Worm (Caenorhabditis elegans) whole organism, L1 larva: ENCODE results near the gene Y69A2AR.51.

ENCODE experiments used
- C16A3.4 ChIP-seq: fragments of 150-350 bp; optimal IDR thresholded peaks from 2 replicates; lab custom pipeline; 2014; ENCODE audit warnings: missing biosample characterization, missing genetic modification characterization
- C34B4.2 ChIP-seq: sonication (generic microtip); optimal IDR thresholded peaks from 2 replicates; lab custom pipeline; 2017; ENCODE audit warnings: mild to moderate bottlenecking, missing genetic modification characterization, missing compliant biosample characterization
- alr-1 ChIP-seq: fragments of 200-800 bp; sonication (Bioruptor generic); optimal IDR thresholded peaks from 2 replicates; lab custom pipeline; 2018; ENCODE audit warnings: borderline replicate concordance, mild to moderate bottlenecking, missing genetic modification characterization, missing compliant biosample characterization
- ceh-63 ChIP-seq: fragments of 200-800 bp; sonication (Bioruptor generic); optimal IDR thresholded peaks from 2 replicates; lab custom pipeline; 2018; ENCODE audit warnings: mild to moderate bottlenecking, missing genetic modification characterization, missing compliant biosample characterization
- ceh-8 ChIP-seq: fragments of 200-800 bp; sonication (Bioruptor generic); optimal IDR thresholded peaks from 2 replicates; lab custom pipeline; 2018; ENCODE audit warnings: mild to moderate bottlenecking, missing genetic modification characterization, moderate library complexity, missing compliant biosample characterization
- ceh-82 ChIP-seq, 3 experiments: fragments of 150-350 bp in 1 of 3; sonication (generic microtip) in 2 of 3; optimal IDR thresholded peaks; 2 replicates each; lab custom pipeline; 2014 to 2017; ENCODE audit warnings: missing biosample characterization in 3 of 3, missing genetic modification characterization in 3 of 3
- ceh-88 ChIP-seq: fragments of 200-800 bp; sonication (Bioruptor generic); IDR thresholded peaks from 2 replicates; pipeline ENCODE4 v1.3.6; 2022; ENCODE audit warnings: missing genetic modification characterization, missing compliant biosample characterization
- ces-1 ChIP-seq: fragments of 150-350 bp; optimal IDR thresholded peaks from 2 replicates; lab custom pipeline; 2014; ENCODE audit warnings: missing biosample characterization, missing genetic modification reagents, missing genetic modification characterization
- dpl-1 ChIP-seq, 3 experiments: fragments of 150-350 bp in 2 of 3; sonication (generic microtip) in 1 of 3; optimal IDR thresholded peaks; 2 replicates each; lab custom pipeline; 2014 to 2017; ENCODE audit warnings: missing biosample characterization in 3 of 3, missing genetic modification characterization in 3 of 3, missing genetic modification reagents in 3 of 3
- dsc-1 ChIP-seq: sonication (generic microtip); optimal IDR thresholded peaks from 2 replicates; lab custom pipeline; 2016; ENCODE audit warnings: mild to moderate bottlenecking, missing genetic modification characterization, missing compliant biosample characterization
- efl-1 ChIP-seq, 4 experiments: fragments of 150-350 bp; optimal IDR thresholded peaks in 3 of 4; peaks in 1 of 4; 1 replicate in 1 of 4; 2 replicates in 3 of 4; lab custom pipeline; 2014; ENCODE audit warnings: missing biosample characterization in 2 of 4, missing genetic modification characterization in 2 of 4, missing genetic modification reagents in 2 of 4
- efl-3 ChIP-seq: fragments of 200-800 bp; sonication (Bioruptor generic); optimal IDR thresholded peaks from 2 replicates; lab custom pipeline; 2018; ENCODE audit warnings: mild to moderate bottlenecking, missing genetic modification characterization, missing compliant biosample characterization
- egl-13 ChIP-seq: sonication (generic microtip); optimal IDR thresholded peaks from 2 replicates; lab custom pipeline; 2016; ENCODE audit warnings: missing genotype, missing genetic modification reagents, missing genetic modification characterization, missing compliant biosample characterization
- egl-27 ChIP-seq, 2 experiments: fragments of 150-350 bp in 1 of 2; sonication (generic microtip); optimal IDR thresholded peaks; 3 replicates each; lab custom pipeline; 2017 to 2018; ENCODE audit warnings: missing biosample characterization in 2 of 2, missing genetic modification characterization in 2 of 2, missing genetic modification reagents in 2 of 2
- elt-3 ChIP-seq, 6 experiments: fragments of 150-350 bp in 1 of 6; sonication (generic microtip); optimal IDR thresholded peaks; 2 replicates each; lab custom pipeline; 2017 to 2018; ENCODE audit warnings: missing biosample characterization in 6 of 6, missing genetic modification characterization in 6 of 6, inconsistent platforms in 1 of 6
- ets-5 ChIP-seq: fragments of 200-800 bp; sonication (Bioruptor generic); IDR thresholded peaks from 2 replicates; pipeline ENCODE4 v1.3.6; 2022; ENCODE audit warnings: missing genetic modification characterization, missing compliant biosample characterization
- fkh-4 ChIP-seq: sonication (generic microtip); optimal IDR thresholded peaks from 2 replicates; lab custom pipeline; 2016; ENCODE audit warnings: missing compliant biosample characterization, missing genetic modification characterization, borderline replicate concordance
- fkh-8 ChIP-seq: sonication (generic microtip); optimal IDR thresholded peaks from 2 replicates; lab custom pipeline; 2016; ENCODE audit warnings: mild to moderate bottlenecking, missing genetic modification characterization, missing compliant biosample characterization
- grh-1 ChIP-seq: fragments of 200-800 bp; sonication (Bioruptor generic); IDR thresholded peaks from 2 replicates; pipeline ENCODE4 v1.3.6; 2022; ENCODE audit warnings: missing genetic modification reagents, missing genetic modification characterization, missing compliant biosample characterization
- hlh-17 ChIP-seq: fragments of 200-800 bp; sonication (Bioruptor generic); optimal IDR thresholded peaks from 2 replicates; lab custom pipeline; 2018; ENCODE audit warnings: missing genetic modification characterization, mild to moderate bottlenecking, missing compliant biosample characterization, moderate library complexity, borderline replicate concordance
- hlh-4 ChIP-seq: sonication (generic microtip); optimal IDR thresholded peaks from 2 replicates; lab custom pipeline; 2016; ENCODE audit warnings: mild to moderate bottlenecking, missing genetic modification characterization, missing compliant biosample characterization
- isw-1 ChIP-seq: fragments of 200-800 bp; sonication (Bioruptor generic); IDR thresholded peaks from 2 replicates; pipeline ENCODE4 v1.3.6; 2022; ENCODE audit warnings: missing genetic modification characterization, missing compliant biosample characterization
- lin-13 ChIP-seq: fragments of 150-350 bp; optimal IDR thresholded peaks from 2 replicates; lab custom pipeline; 2014; ENCODE audit warnings: missing biosample characterization, missing genetic modification reagents, missing genetic modification characterization
- lin-15B ChIP-seq: fragments of 150-350 bp; sonication (generic microtip); optimal IDR thresholded peaks from 3 replicates; lab custom pipeline; 2014; ENCODE audit warnings: missing biosample characterization, missing genetic modification characterization
- lin-39 ChIP-seq: fragments of 150-350 bp; optimal IDR thresholded peaks from 2 replicates; lab custom pipeline; 2014; ENCODE audit warnings: missing biosample characterization, missing genetic modification reagents, missing genetic modification characterization
- mab-9 ChIP-seq: fragments of 200-800 bp; sonication (Bioruptor generic); IDR thresholded peaks from 2 replicates; pipeline ENCODE4 v1.3.6; 2022; ENCODE audit warnings: missing genetic modification reagents, missing genetic modification characterization, missing compliant biosample characterization
- mef-2 ChIP-seq: fragments of 150-350 bp; optimal IDR thresholded peaks from 2 replicates; lab custom pipeline; 2014; ENCODE audit warnings: missing biosample characterization, missing genetic modification characterization
- mep-1 ChIP-seq: fragments of 150-350 bp; optimal IDR thresholded peaks from 2 replicates; lab custom pipeline; 2014; ENCODE audit warnings: missing biosample characterization, missing genetic modification characterization
- nhr-20 ChIP-seq: sonication (generic microtip); optimal IDR thresholded peaks from 2 replicates; lab custom pipeline; 2016; ENCODE audit warnings: mild to moderate bottlenecking, missing genetic modification characterization, missing compliant biosample characterization
- nhr-85 ChIP-seq: sonication (generic microtip); peaks from one replicate; lab custom pipeline; 2016; ENCODE audit warnings: missing genetic modification characterization, inconsistent platforms, missing compliant biosample characterization
- pax-3 ChIP-seq: fragments of 200-800 bp; sonication (Bioruptor generic); optimal IDR thresholded peaks from 2 replicates; lab custom pipeline; 2018; ENCODE audit warnings: mild to moderate bottlenecking, missing genetic modification characterization, moderate library complexity, missing compliant biosample characterization
- pqm-1 ChIP-seq: sonication (generic microtip); optimal IDR thresholded peaks from 3 replicates; lab custom pipeline; 2017; ENCODE audit warnings: missing biosample characterization, missing genetic modification characterization
- rnt-1 ChIP-seq: sonication (generic microtip); optimal IDR thresholded peaks from 2 replicates; lab custom pipeline; 2016; ENCODE audit warnings: mild to moderate bottlenecking, missing genetic modification characterization, moderate library complexity, missing compliant biosample characterization
- snpc-4 ChIP-seq: fragments of 150-350 bp; optimal IDR thresholded peaks from 2 replicates; lab custom pipeline; 2014; ENCODE audit warnings: missing biosample characterization, missing genetic modification characterization
- snu-23 ChIP-seq: sonication (generic microtip); optimal IDR thresholded peaks from 2 replicates; lab custom pipeline; 2016; ENCODE audit warnings: missing genetic modification characterization, missing compliant biosample characterization
- sup-37 ChIP-seq: fragments of 200-800 bp; sonication (Bioruptor generic); optimal IDR thresholded peaks from 2 replicates; lab custom pipeline; 2018; ENCODE audit warnings: mild to moderate bottlenecking, missing genetic modification characterization, missing compliant biosample characterization
- tbx-2 ChIP-seq: sonication (generic microtip); optimal IDR thresholded peaks from 2 replicates; lab custom pipeline; 2016; ENCODE audit warnings: missing genetic modification characterization, missing compliant biosample characterization
- unc-130 ChIP-seq: fragments of 150-350 bp; optimal IDR thresholded peaks from 2 replicates; lab custom pipeline; 2017; ENCODE audit warnings: missing biosample characterization, missing genetic modification characterization, inconsistent platforms
- unc-30 ChIP-seq: sonication (generic microtip); optimal IDR thresholded peaks from 2 replicates; lab custom pipeline; 2017; ENCODE audit warnings: missing biosample characterization, missing genetic modification characterization
- unc-86 ChIP-seq: sonication (generic microtip); optimal IDR thresholded peaks from 2 replicates; lab custom pipeline; 2016; ENCODE audit warnings: missing genetic modification characterization, missing compliant biosample characterization
- unc-98 ChIP-seq: fragments of 200-800 bp; sonication (Bioruptor generic); IDR thresholded peaks from 2 replicates; pipeline ENCODE4 v1.3.6; 2022; ENCODE audit warnings: missing genetic modification characterization, missing compliant biosample characterization
- vab-15 ChIP-seq: sonication (generic microtip); optimal IDR thresholded peaks from 2 replicates; lab custom pipeline; 2017; ENCODE audit warnings: missing genotype, mild to moderate bottlenecking, missing genetic modification characterization, missing compliant biosample characterization
- xbp-1 ChIP-seq: sonication (generic microtip); optimal IDR thresholded peaks from 2 replicates; lab custom pipeline; 2016; ENCODE audit warnings: missing genetic modification characterization, missing compliant biosample characterization
- zag-1 ChIP-seq: fragments of 150-350 bp; optimal IDR thresholded peaks from 2 replicates; lab custom pipeline; 2014; ENCODE audit warnings: missing biosample characterization, missing genetic modification characterization

Gene Y69A2AR.51

ce11 chrIV:2599634-2600033 is 27.4 kb downstream of the Y69A2AR.51 start (continued):
- TF ChIP-seq elt-3 (tag; optimal IDR thresholded peaks at IDR 0.05; lab: Kevin White, UChicago) (peak in 2 of 6 experiments; percentile 13 to 24), mep-1 (tag; lab: Kevin White, UChicago) (peak; percentile 94), snpc-4 (tag; lab: Kevin White, UChicago) (peak; percentile 23), unc-130 (tag; lab: Kevin White, UChicago) (peak; percentile 57), pax-3 (tag; lab: Kevin White, UChicago) (peak; percentile 53), dsc-1 (tag; lab: Kevin White, UChicago) (peak; percentile 62), efl-3 (GFP tag; lab: Kevin White, UChicago) (no peak), nhr-85 (tag; lab: Kevin White, UChicago) (peak; percentile 84), sup-37 (GFP tag; lab: Kevin White, UChicago) (peak; percentile 31), efl-1 (optimal IDR thresholded peaks at IDR 0.05; lab: Kevin White, UChicago) (peak; percentile 85 to 90), efl-1 (GFP tag; optimal IDR thresholded peaks at IDR 0.05 in 1 of 2; lab: Kevin White, UChicago) (peak; percentile 74 to 97), lin-15B (tag; lab: Kevin White, UChicago) (peak; percentile 10), grh-1 (GFP tag; lab: Robert Waterston, UW) (peak; percentile 50), ces-1 (GFP tag; lab: Kevin White, UChicago) (no peak), rnt-1 (tag; lab: Kevin White, UChicago) (peak; percentile 90), nhr-20 (tag; lab: Kevin White, UChicago) (peak; percentile 86), ceh-8 (GFP tag; lab: Kevin White, UChicago) (no peak), zag-1 (tag; lab: Kevin White, UChicago) (peak; percentile 9), dpl-1 (GFP tag; optimal IDR thresholded peaks at IDR 0.05; lab: Kevin White, UChicago) (peak; percentile 74 to 78 (median 74)), unc-86 (peak; percentile 93), mef-2 (peak; percentile 38), ets-5 (GFP tag; lab: Robert Waterston, UW) (no peak), ceh-82 (tag; optimal IDR thresholded peaks at IDR 0.05; lab: Kevin White, UChicago) (peak; percentile 51 to 80 (median 68)), C34B4.2 (no peak), fkh-8 (tag; lab: Kevin White, UChicago) (peak; percentile 85)

- TF ChIP-seq nhr-20 (tag; lab: Kevin White, UChicago): no peak
- TF ChIP-seq mab-9 (GFP tag; lab: Robert Waterston, UW): no peak
- no peak for TF ChIP-seq fkh-4 (tag; lab: Kevin White, UChicago)
- TF ChIP-seq ceh-88 (GFP tag; lab: Robert Waterston, UW): peak; percentile 31; the same call in 1 of the 2 replicates
Observed at ce11 chrIV:2600841-2601240, 28.6 kb downstream of the Y69A2AR.51 start, which contains the start of gene epg-9. TSS of gene epg-9 (plus strand) at chrIV:2601141.

- TF ChIP-seq nhr-85 (tag; lab: Kevin White, UChicago) (peak; percentile 100), tbx-2 (tag; lab: Kevin White, UChicago) (peak; percentile 98), snu-23 (GFP tag; lab: Kevin White, UChicago) (peak; percentile 99), hlh-17 (no peak), hlh-4 (tag; lab: Kevin White, UChicago) (no peak), isw-1 (GFP tag; lab: Robert Waterston, UW) (peak; percentile 84), ceh-63 (GFP tag; lab: Kevin White, UChicago) (no peak), vab-15 (tag; lab: Kevin White, UChicago) (peak; percentile 87), alr-1 (tag; lab: Kevin White, UChicago) (no peak), xbp-1 (tag; lab: Kevin White, UChicago) (peak; percentile 97), C16A3.4 (tag; lab: Kevin White, UChicago) (peak; percentile 96), lin-39 (tag; lab: Kevin White, UChicago) (peak; percentile 93), rnt-1 (tag; lab: Kevin White, UChicago) (peak; percentile 97), pqm-1 (tag; lab: Kevin White, UChicago) (no peak), ceh-8 (GFP tag; lab: Kevin White, UChicago) (peak; percentile 97), egl-13 (peak; percentile 93), unc-30 (tag; lab: Kevin White, UChicago) (no peak), lin-13 (GFP tag; lab: Kevin White, UChicago) (peak; percentile 99), lin-15B (tag; lab: Kevin White, UChicago) (peak; percentile 53), fkh-8 (tag; lab: Kevin White, UChicago) (peak; percentile 99), efl-1 (optimal IDR thresholded peaks at IDR 0.05; lab: Kevin White, UChicago) (peak; percentile 92 to 96), efl-1 (GFP tag; optimal IDR thresholded peaks at IDR 0.05 in 1 of 2; lab: Kevin White, UChicago) (peak; percentile 87 to 99), unc-98 (GFP tag; lab: Robert Waterston, UW) (peak; percentile 75), egl-27 (tag; optimal IDR thresholded peaks at IDR 0.05; lab: Kevin White, UChicago) (peak in 1 of 2 experiments; percentile 71)
Observed at ce11 chrIV:2601988-2602861, 30.0 kb downstream of the Y69A2AR.51 start.
